Fruit fly (Drosophila melanogaster) whole organism, pupa: ENCODE results near the gene CG10621.

Source experiments
- CG10348 ChIP-seq: fragments of 200-800 bp; sonication (Bioruptor generic); IDR thresholded peaks from 2 replicates; pipeline ENCODE4 v1.3.6; 2022; ENCODE audit warnings: missing biosample characterization, missing genetic modification characterization
- CG12605 ChIP-seq: fragments of 200-800 bp; sonication (Bioruptor generic); IDR thresholded peaks from 2 replicates; pipeline ENCODE4 v1.3.6; 2022; ENCODE audit warnings: missing biosample characterization, missing genetic modification characterization
- CG13204 ChIP-seq: fragments of 200-800 bp; sonication (Bioruptor generic); optimal IDR thresholded peaks from 2 replicates; lab custom pipeline; 2018; ENCODE audit warnings: missing biosample characterization, mild to moderate bottlenecking, missing genetic modification characterization, moderate library complexity
- CG14655 ChIP-seq: fragments of 200-800 bp; sonication (Bioruptor generic); optimal IDR thresholded peaks from 3 replicates; lab custom pipeline; 2017; ENCODE audit warnings: mild to moderate bottlenecking, missing biosample characterization, missing genetic modification reagents, missing genetic modification characterization
- CG15710 ChIP-seq: fragments of 200-800 bp; sonication (Bioruptor generic); optimal IDR thresholded peaks from 2 replicates; lab custom pipeline; 2018; ENCODE audit warnings: missing biosample characterization, mild to moderate bottlenecking, missing genetic modification characterization, moderate library complexity
- CG17806 ChIP-seq: fragments of 200-800 bp; sonication (Bioruptor generic); optimal IDR thresholded peaks from 2 replicates; lab custom pipeline; 2018; ENCODE audit warnings: missing biosample characterization, mild to moderate bottlenecking, missing genetic modification characterization, moderate library complexity
- CG32121 ChIP-seq: fragments of 200-800 bp; sonication (Bioruptor generic); IDR thresholded peaks from 2 replicates; pipeline ENCODE4 v1.3.6; 2022; ENCODE audit warnings: missing biosample characterization, missing genetic modification characterization
- CG34367 ChIP-seq: fragments of 200-800 bp; sonication (Bioruptor generic); optimal IDR thresholded peaks from 2 replicates; lab custom pipeline; 2018; ENCODE audit warnings: missing biosample characterization, mild to moderate bottlenecking, missing genetic modification characterization
- CG4496 ChIP-seq: fragments of 200-800 bp; sonication (Bioruptor generic); IDR thresholded peaks from 3 replicates; pipeline ENCODE4 v1.3.6; 2022; ENCODE audit warnings: missing biosample characterization, missing genetic modification characterization
- CG8159 ChIP-seq: fragments of 200-800 bp; sonication (Bioruptor generic); optimal IDR thresholded peaks from 3 replicates; lab custom pipeline; 2018; ENCODE audit warnings: missing biosample characterization, mild to moderate bottlenecking, missing genetic modification characterization, moderate library complexity
- CG8301 ChIP-seq: fragments of 200-800 bp; sonication (Bioruptor generic); optimal IDR thresholded peaks from 2 replicates; lab custom pipeline; 2018; ENCODE audit warnings: missing biosample characterization, mild to moderate bottlenecking, missing genetic modification characterization
- CG9948 ChIP-seq: fragments of 200-800 bp; sonication (Bioruptor generic); optimal IDR thresholded peaks from 2 replicates; lab custom pipeline; 2018; ENCODE audit warnings: missing biosample characterization, mild to moderate bottlenecking, missing genetic modification characterization, moderate library complexity
- D1 ChIP-seq: fragments of 200-800 bp; sonication (Bioruptor generic); optimal IDR thresholded peaks from 2 replicates; lab custom pipeline; 2018; ENCODE audit warnings: missing biosample characterization, mild to moderate bottlenecking, missing genetic modification characterization, moderate library complexity
- EcR ChIP-seq: fragments of 200-800 bp; sonication (Bioruptor generic); optimal IDR thresholded peaks from 3 replicates; lab custom pipeline; 2019; ENCODE audit warnings: missing biosample characterization, missing genetic modification characterization, mild to moderate bottlenecking, moderate library complexity, missing genetic modification reagents
- Ets98B ChIP-seq: fragments of 200-800 bp; sonication (Bioruptor generic); IDR thresholded peaks from 2 replicates; pipeline ENCODE4 v1.3.6; 2022; ENCODE audit warnings: missing biosample characterization, missing genetic modification characterization
- Pif1A ChIP-seq: fragments of 200-800 bp; sonication (Bioruptor generic); optimal IDR thresholded peaks from 3 replicates; lab custom pipeline; 2016; ENCODE audit warnings: missing biosample characterization, missing genetic modification characterization
- Pif1B ChIP-seq: fragments of 200-800 bp; sonication (Bioruptor generic); optimal IDR thresholded peaks from 3 replicates; lab custom pipeline; 2016; ENCODE audit warnings: missing biosample characterization, missing genetic modification characterization
- Snoo ChIP-seq: fragments of 200-800 bp; sonication (Bioruptor generic); optimal IDR thresholded peaks from 3 replicates; lab custom pipeline; 2017; ENCODE audit warnings: missing biosample characterization, mild to moderate bottlenecking, missing genetic modification characterization, inconsistent platforms
- fd96Ca ChIP-seq: fragments of 200-800 bp; sonication (Bioruptor generic); IDR thresholded peaks from 3 replicates; pipeline ENCODE4 v1.3.6; 2022; ENCODE audit warnings: missing biosample characterization, missing genetic modification characterization
- gl ChIP-seq: fragments of 200-800 bp; sonication (Bioruptor generic); optimal IDR thresholded peaks from 2 replicates; lab custom pipeline; 2018; ENCODE audit warnings: missing biosample characterization, mild to moderate bottlenecking, missing genetic modification characterization
- rn ChIP-seq: fragments of 200-800 bp; sonication (Bioruptor generic); IDR thresholded peaks from 2 replicates; pipeline ENCODE4 v1.3.6; 2022; ENCODE audit warnings: missing biosample characterization, missing genetic modification characterization

Gene CG10621

DNA sequence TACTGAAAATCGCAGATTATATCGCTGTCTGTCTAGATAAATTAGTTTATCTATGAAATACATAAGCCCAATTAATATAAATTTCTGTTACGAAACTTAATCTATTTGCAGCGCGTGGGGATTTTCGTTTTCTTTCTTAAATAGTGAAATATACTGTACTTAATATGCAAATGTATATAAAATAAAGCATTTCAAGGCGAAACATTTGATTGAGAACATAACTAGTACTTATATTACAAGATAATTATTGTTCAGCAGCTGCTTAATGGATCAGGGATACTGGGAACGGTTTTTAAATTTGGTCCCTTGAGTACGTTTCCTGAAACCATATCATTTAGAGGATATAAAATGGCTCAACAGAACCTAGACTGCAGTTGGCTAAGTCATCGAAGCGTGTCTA, 38.0 kb upstream of the CG10621 start, which contains the start of gene CG46465:
TSS of gene CG46465 (plus strand) at position 301 of the 400 bp plus-strand sequence.
- TF ChIP-seq CG17806 (no peak), Snoo (tag; lab: Kevin White, UChicago) (no peak), Pif1A (GFP tag; lab: Kevin White, UChicago) (no peak), EcR (GFP tag; lab: Kevin White, UChicago) (no peak), D1 (tag; lab: Kevin White, UChicago) (no peak), CG9948 (tag; lab: Kevin White, UChicago) (no peak)

dm6 chr2L:18990720-18991119, 36.5 kb upstream of the CG10621 start, which contains the start of gene CG15169:
Gene CG15169 (plus strand): TSS chr2L:18991020.
- TF ChIP-seq fd96Ca: no peak
- peak; percentile 17 for TF ChIP-seq EcR (GFP tag; lab: Kevin White, UChicago)
- no peak for TF ChIP-seq gl (tag; lab: Kevin White, UChicago)

DNA sequence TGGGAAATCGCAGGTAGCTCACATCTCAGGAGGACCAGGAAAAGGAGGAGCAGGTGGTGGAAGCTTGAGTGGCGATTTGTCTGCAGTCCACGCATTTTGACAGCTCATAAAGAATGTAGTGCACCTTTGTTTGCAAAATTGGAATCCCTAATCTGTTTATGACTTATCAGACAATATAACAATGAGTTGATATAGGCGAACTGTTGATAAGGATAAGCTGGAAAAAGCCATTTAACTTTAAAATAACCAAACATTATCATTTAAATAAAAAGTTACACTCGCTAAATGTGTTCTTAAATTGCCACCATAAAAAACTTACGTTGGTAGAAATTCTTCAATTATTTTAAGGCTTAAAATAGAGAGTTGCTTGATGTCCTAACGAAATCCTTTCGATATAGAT, 35.9 kb upstream of the CG10621 start, which contains the start of gene CG15170:
TSS of gene CG15170 (minus strand) at position 101 of the 400 bp plus-strand sequence.
- TF ChIP-seq CG34367 (tag; lab: Kevin White, UChicago) (no peak), CG15710 (tag; lab: Kevin White, UChicago) (no peak), CG8159 (tag; lab: Kevin White, UChicago) (no peak), CG13204 (GFP tag; lab: Kevin White, UChicago) (no peak), CG12605 (GFP tag; lab: Robert Waterston, UW) (no peak), EcR (GFP tag; lab: Kevin White, UChicago) (no peak), rn (no peak), Ets98B (GFP tag; lab: Robert Waterston, UW) (no peak), Snoo (tag; lab: Kevin White, UChicago) (no peak), CG9948 (tag; lab: Kevin White, UChicago) (no peak), fd96Ca (no peak), gl (tag; lab: Kevin White, UChicago) (no peak), Pif1B (GFP tag; lab: Kevin White, UChicago) (no peak), CG17806 (no peak), D1 (tag; lab: Kevin White, UChicago) (no peak), CG14655 (GFP tag; lab: Kevin White, UChicago) (no peak)

DNA sequence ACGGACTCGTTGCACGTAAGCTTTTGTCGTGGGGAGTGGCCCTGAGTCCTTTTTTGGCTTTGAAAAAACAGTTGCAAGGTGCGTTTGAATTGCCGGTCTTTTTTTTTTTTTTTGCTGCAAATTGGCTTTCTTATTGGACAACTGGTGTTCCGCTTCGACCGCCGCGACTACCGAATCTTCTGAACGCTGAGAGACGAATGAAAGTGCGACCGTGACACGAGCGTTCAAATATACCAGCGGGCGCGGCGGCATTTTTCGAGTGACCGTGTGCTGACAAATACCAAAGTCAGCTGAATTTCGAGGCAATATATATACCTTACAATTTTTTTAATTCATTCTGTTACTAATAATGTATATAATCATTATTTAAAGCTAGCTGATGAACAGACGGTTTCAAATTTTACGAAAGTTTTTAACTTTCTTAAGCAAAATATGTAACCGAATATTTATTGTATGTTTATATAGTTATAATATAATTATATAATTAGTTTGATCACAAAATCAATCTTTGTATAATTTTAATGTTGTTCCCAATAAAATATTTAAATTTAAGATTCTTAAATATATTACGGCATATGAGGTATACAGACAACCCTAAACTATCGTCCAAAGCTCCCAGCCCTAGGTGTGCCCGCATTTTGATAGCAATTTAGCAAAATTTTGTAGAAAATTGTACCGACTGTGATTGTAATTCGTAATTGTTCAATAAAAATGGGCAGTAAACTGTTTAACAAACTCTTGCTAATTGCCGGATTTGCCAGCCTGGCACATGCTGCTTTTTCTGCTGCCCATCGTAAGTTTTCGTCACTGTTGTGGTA, 33.1 kb upstream of the CG10621 start, which contains the start of the genes Swip-1 and EMC5:
TSS of gene Swip-1 (minus strand) at position 203 of the 818 bp plus-strand sequence.
TSS of gene EMC5 (plus strand) at position 630 of the 818 bp plus-strand sequence.
- no peak for TF ChIP-seq CG8301
- peak; percentile 38; the same call in 1 of the 2 replicates for TF ChIP-seq Ets98B (GFP tag; lab: Robert Waterston, UW)
- 0 out of 3 replicates have a peak, but pooled peaks have one; percentile 36 for TF ChIP-seq fd96Ca
- peak; percentile 31 for TF ChIP-seq CG9948 (tag; lab: Kevin White, UChicago)
- no peak for TF ChIP-seq CG13204 (GFP tag; lab: Kevin White, UChicago)
- no peak; the same call in 1 of the 2 replicates for TF ChIP-seq CG32121 (GFP tag; lab: Robert Waterston, UW)
- peak; percentile 68 for TF ChIP-seq CG8159 (tag; lab: Kevin White, UChicago)
- TF ChIP-seq Pif1B (GFP tag; lab: Kevin White, UChicago): peak; percentile 2
- no peak for TF ChIP-seq CG10348
- TF ChIP-seq CG34367 (tag; lab: Kevin White, UChicago): peak; percentile 31
- no peak for TF ChIP-seq CG12605 (GFP tag; lab: Robert Waterston, UW)
- TF ChIP-seq CG14655 (GFP tag; lab: Kevin White, UChicago): peak; percentile 50
- no peak for TF ChIP-seq Snoo (tag; lab: Kevin White, UChicago)
- 0 out of 2 replicates have a peak, but pooled peaks have one; percentile 9 for TF ChIP-seq rn
- TF ChIP-seq EcR (GFP tag; lab: Kevin White, UChicago): no peak
- peak; percentile 61 for TF ChIP-seq CG15710 (tag; lab: Kevin White, UChicago)
- TF ChIP-seq D1 (tag; lab: Kevin White, UChicago): peak; percentile 16
- peak; percentile 39; the same call in 1 of the 3 replicates for TF ChIP-seq CG4496 (GFP tag; lab: Robert Waterston, UW)
- no peak for TF ChIP-seq gl (tag; lab: Kevin White, UChicago)
- peak; percentile 32 for TF ChIP-seq CG17806
- TF ChIP-seq Pif1A (GFP tag; lab: Kevin White, UChicago): peak; percentile 23

- no peak for TF ChIP-seq Snoo (tag; lab: Kevin White, UChicago)
- no peak for TF ChIP-seq EcR (GFP tag; lab: Kevin White, UChicago)
- no peak for TF ChIP-seq CG8301
- TF ChIP-seq CG15710 (tag; lab: Kevin White, UChicago): no peak
- no peak for TF ChIP-seq CG13204 (GFP tag; lab: Kevin White, UChicago)
- TF ChIP-seq Pif1B (GFP tag; lab: Kevin White, UChicago): no peak
- TF ChIP-seq CG17806: no peak
- no peak for TF ChIP-seq CG14655 (GFP tag; lab: Kevin White, UChicago)
- no peak for TF ChIP-seq gl (tag; lab: Kevin White, UChicago)
- TF ChIP-seq rn: no peak
- no peak for TF ChIP-seq fd96Ca
- no peak for TF ChIP-seq CG4496 (GFP tag; lab: Robert Waterston, UW)
- TF ChIP-seq CG8159 (tag; lab: Kevin White, UChicago): no peak
- no peak for TF ChIP-seq CG12605 (GFP tag; lab: Robert Waterston, UW)
- no peak for TF ChIP-seq CG10348
- TF ChIP-seq CG34367 (tag; lab: Kevin White, UChicago): no peak
These were observed 31.9 kb upstream of the CG10621 start for dm6 chr2L:18986125-18986498.
